Fruit fly (Drosophila melanogaster) whole organism, embryonic: ENCODE data around the gene Rab40.

Experiments
- Atf-2 ChIP-seq: fragments of 200-800 bp; sonication (Bioruptor generic); optimal IDR thresholded peaks from 2 replicates; lab custom pipeline; 2016; ENCODE audit warnings: missing biosample characterization, missing genetic modification characterization
- Atf3 ChIP-seq: fragments of 200-800 bp; sonication (Bioruptor generic); optimal IDR thresholded peaks from 3 replicates; lab custom pipeline; 2016; ENCODE audit warnings: missing biosample characterization, missing genetic modification characterization
- Atf6 ChIP-seq: fragments of 200-800 bp; sonication (Bioruptor generic); IDR thresholded peaks from 2 replicates; pipeline ENCODE4 v1.3.6; 2022; ENCODE audit warnings: missing biosample characterization, missing genetic modification characterization
- Blimp-1 ChIP-seq: fragments of 200-800 bp; sonication (Bioruptor generic); optimal IDR thresholded peaks from 3 replicates; lab custom pipeline; 2018; ENCODE audit warnings: missing biosample characterization, missing genetic modification characterization, mild to moderate bottlenecking, moderate library complexity, missing genetic modification reagents
- CG10431 ChIP-seq: fragments of 200-800 bp; sonication (Bioruptor generic); optimal IDR thresholded peaks from 3 replicates; lab custom pipeline; 2018; ENCODE audit warnings: missing biosample characterization, mild to moderate bottlenecking, missing genetic modification characterization
- CG11247 ChIP-seq: fragments of 200-800 bp; sonication (Bioruptor generic); IDR thresholded peaks from 2 replicates; pipeline ENCODE4 v1.3.6; 2022; ENCODE audit warnings: missing biosample characterization, missing genetic modification characterization
- CG13894 ChIP-seq: fragments of 200-800 bp; sonication (Bioruptor generic); optimal IDR thresholded peaks from 3 replicates; lab custom pipeline; 2018; ENCODE audit warnings: missing biosample characterization, mild to moderate bottlenecking, missing genetic modification characterization, moderate library complexity
- CG15011 ChIP-seq: fragments of 200-800 bp; sonication (Bioruptor generic); optimal IDR thresholded peaks from 3 replicates; lab custom pipeline; 2018; ENCODE audit warnings: missing biosample characterization, mild to moderate bottlenecking, missing genetic modification characterization
- CG15601 ChIP-seq: fragments of 200-800 bp; sonication (Bioruptor generic); optimal IDR thresholded peaks from 3 replicates; lab custom pipeline; 2019; ENCODE audit warnings: missing biosample characterization, mild to moderate bottlenecking, missing genetic modification characterization, moderate library complexity
- CG16779 ChIP-seq: fragments of 200-800 bp; sonication (Bioruptor generic); IDR thresholded peaks from 2 replicates; pipeline ENCODE4 v1.3.6; 2022; ENCODE audit warnings: missing biosample characterization, missing genetic modification characterization
- CG17186 ChIP-seq: fragments of 200-800 bp; sonication (Bioruptor generic); optimal IDR thresholded peaks from 3 replicates; lab custom pipeline; 2017; ENCODE audit warnings: missing biosample characterization, missing genetic modification reagents, missing genetic modification characterization
- CG1832 ChIP-seq: fragments of 200-800 bp; sonication (Bioruptor generic); optimal IDR thresholded peaks from 2 replicates; lab custom pipeline; 2017; ENCODE audit warnings: missing biosample characterization, mild to moderate bottlenecking, missing genetic modification characterization, inconsistent platforms
- CG18476 ChIP-seq: fragments of 200-800 bp; sonication (Bioruptor generic); optimal IDR thresholded peaks from 2 replicates; lab custom pipeline; 2016; ENCODE audit warnings: missing biosample characterization, mild to moderate bottlenecking, missing genetic modification characterization
- CG2199 ChIP-seq: fragments of 200-800 bp; sonication (Bioruptor generic); IDR thresholded peaks from 3 replicates; pipeline ENCODE4 v1.3.6; 2022; ENCODE audit warnings: missing biosample characterization, missing genetic modification characterization
- CG31365 ChIP-seq: fragments of 200-800 bp; sonication (Bioruptor generic); optimal IDR thresholded peaks from 2 replicates; lab custom pipeline; 2018; ENCODE audit warnings: missing biosample characterization, mild to moderate bottlenecking, missing genetic modification characterization
- CG3407 ChIP-seq: fragments of 200-800 bp; sonication (Bioruptor generic); optimal IDR thresholded peaks from 2 replicates; lab custom pipeline; 2018; ENCODE audit warnings: missing biosample characterization, mild to moderate bottlenecking, missing genetic modification characterization
- CG4360 ChIP-seq: fragments of 200-800 bp; sonication (Bioruptor generic); IDR thresholded peaks from 2 replicates; pipeline ENCODE4 v1.3.6; 2022; ENCODE audit warnings: missing biosample characterization, missing genetic modification characterization
- CG5245 ChIP-seq: fragments of 200-800 bp; sonication (Bioruptor generic); optimal IDR thresholded peaks from 3 replicates; lab custom pipeline; 2016; ENCODE audit warnings: missing biosample characterization, missing genetic modification characterization
- CG6654 ChIP-seq: fragments of 200-800 bp; sonication (Bioruptor generic); optimal IDR thresholded peaks from 2 replicates; lab custom pipeline; 2017; ENCODE audit warnings: missing biosample characterization, mild to moderate bottlenecking, missing genetic modification characterization
- CG6689 ChIP-seq: fragments of 200-800 bp; sonication (Bioruptor generic); IDR thresholded peaks from 2 replicates; pipeline ENCODE4 v1.3.6; 2022; ENCODE audit warnings: missing biosample characterization, missing genetic modification characterization
- CG7271 ChIP-seq: fragments of 200-800 bp; sonication (Bioruptor generic); optimal IDR thresholded peaks from 2 replicates; lab custom pipeline; 2018; ENCODE audit warnings: missing biosample characterization, mild to moderate bottlenecking, missing genetic modification characterization, moderate library complexity
- CG8290 ChIP-seq, 3 experiments: fragments of 200-800 bp; sonication (Bioruptor generic); optimal IDR thresholded peaks; 2 replicates each; lab custom pipeline; 2016 to 2019; ENCODE audit warnings: missing biosample characterization in 3 of 3, missing genetic modification characterization in 3 of 3, mild to moderate bottlenecking in 2 of 3, moderate library complexity in 1 of 3
- Deaf1 ChIP-seq: fragments of 200-800 bp; optimal IDR thresholded peaks from 3 replicates; lab custom pipeline; 2019; ENCODE audit warnings: missing biosample characterization, mild to moderate bottlenecking, missing genetic modification characterization, moderate library complexity
- E2f2 ChIP-seq: fragments of 200-800 bp; sonication (Bioruptor generic); IDR thresholded peaks from 2 replicates; pipeline ENCODE4 v1.3.6; 2022; ENCODE audit warnings: missing biosample characterization, missing genetic modification characterization
- Elba2 ChIP-seq: fragments of 200-800 bp; sonication (Bioruptor generic); optimal IDR thresholded peaks from 3 replicates; lab custom pipeline; 2016; ENCODE audit warnings: missing biosample characterization, missing genetic modification characterization
- Fer1 ChIP-seq: fragments of 200-800 bp; sonication (Bioruptor generic); optimal IDR thresholded peaks from 2 replicates; lab custom pipeline; 2017; ENCODE audit warnings: missing biosample characterization, mild to moderate bottlenecking, missing genetic modification characterization
- Fer2 ChIP-seq: fragments of 200-800 bp; sonication (Bioruptor generic); optimal IDR thresholded peaks from 2 replicates; lab custom pipeline; 2018; ENCODE audit warnings: missing biosample characterization, mild to moderate bottlenecking, missing genetic modification characterization, moderate library complexity
- Hmr ChIP-seq: fragments of 200-800 bp; sonication (Bioruptor generic); optimal IDR thresholded peaks from 3 replicates; lab custom pipeline; 2017; ENCODE audit warnings: mild to moderate bottlenecking, missing biosample characterization, missing genetic modification reagents, missing genetic modification characterization
- Hmx ChIP-seq: fragments of 200-800 bp; sonication (Bioruptor generic); optimal IDR thresholded peaks from 2 replicates; lab custom pipeline; 2016; ENCODE audit warnings: missing biosample characterization, missing genetic modification characterization
- Lhr ChIP-seq: fragments of 200-800 bp; sonication (Bioruptor generic); optimal IDR thresholded peaks from 3 replicates; lab custom pipeline; 2017; ENCODE audit warnings: mild to moderate bottlenecking, missing biosample characterization, missing genetic modification reagents, missing genetic modification characterization
- Myb ChIP-seq: fragments of 200-800 bp; sonication (Bioruptor generic); optimal IDR thresholded peaks from 2 replicates; lab custom pipeline; 2016; ENCODE audit warnings: missing biosample characterization, missing genetic modification characterization
- Nf-YA ChIP-seq: fragments of 200-800 bp; sonication (Bioruptor generic); IDR thresholded peaks from 2 replicates; pipeline ENCODE4 v1.3.6; 2022; ENCODE audit warnings: missing biosample characterization, missing genetic modification characterization
- Oli ChIP-seq: fragments of 200-800 bp; sonication (Bioruptor generic); optimal IDR thresholded peaks from 2 replicates; lab custom pipeline; 2018; ENCODE audit warnings: missing biosample characterization, mild to moderate bottlenecking, missing genetic modification characterization, moderate library complexity
- Opbp ChIP-seq: fragments of 200-800 bp; sonication (Bioruptor generic); IDR thresholded peaks from 3 replicates; pipeline ENCODE4 v1.3.6; 2022; ENCODE audit warnings: missing biosample characterization, missing genetic modification characterization; ENCODE audit not compliant: partially characterized antibody
- Ptx1 ChIP-seq: fragments of 200-800 bp; sonication (Bioruptor generic); IDR thresholded peaks from 2 replicates; pipeline ENCODE4 v1.3.6; 2022; ENCODE audit warnings: missing biosample characterization, missing genetic modification characterization
- Xbp1 ChIP-seq: fragments of 200-800 bp; sonication (Bioruptor generic); optimal IDR thresholded peaks from 3 replicates; lab custom pipeline; 2016; ENCODE audit warnings: missing biosample characterization, mild to moderate bottlenecking, missing genetic modification characterization
- ac ChIP-seq: fragments of 200-800 bp; sonication (Bioruptor generic); optimal IDR thresholded peaks from 3 replicates; lab custom pipeline; 2017; ENCODE audit warnings: missing biosample characterization, mild to moderate bottlenecking, missing genetic modification characterization
- aop ChIP-seq: fragments of 200-800 bp; sonication (Bioruptor generic); IDR thresholded peaks from 2 replicates; pipeline ENCODE4 v1.3.6; 2022; ENCODE audit warnings: missing biosample characterization, missing genetic modification characterization
- cwo ChIP-seq: fragments of 200-800 bp; sonication (Bioruptor generic); optimal IDR thresholded peaks from 3 replicates; lab custom pipeline; 2017; ENCODE audit warnings: missing biosample characterization, missing genetic modification characterization, mild to moderate bottlenecking, moderate library complexity, missing genetic modification reagents
- eyg ChIP-seq: fragments of 200-800 bp; sonication (Bioruptor generic); optimal IDR thresholded peaks from 3 replicates; lab custom pipeline; 2016; ENCODE audit warnings: missing biosample characterization, missing genetic modification characterization
- gem ChIP-seq: fragments of 200-800 bp; sonication (Bioruptor generic); optimal IDR thresholded peaks from 2 replicates; lab custom pipeline; 2019; ENCODE audit warnings: missing biosample characterization, mild to moderate bottlenecking, missing genetic modification characterization, moderate library complexity
- grau ChIP-seq: fragments of 200-800 bp; optimal IDR thresholded peaks from 3 replicates; lab custom pipeline; 2019; ENCODE audit warnings: missing biosample characterization, mild to moderate bottlenecking, missing genetic modification characterization, moderate library complexity
- gro ChIP-seq: fragments of 200-800 bp; sonication (Bioruptor generic); optimal IDR thresholded peaks from 2 replicates; lab custom pipeline; 2016; ENCODE audit warnings: missing biosample characterization, missing genetic modification characterization
- oc ChIP-seq: fragments of 200-800 bp; sonication (Bioruptor generic); optimal IDR thresholded peaks from 2 replicates; lab custom pipeline; 2018; ENCODE audit warnings: missing biosample characterization, mild to moderate bottlenecking, missing genetic modification characterization, moderate library complexity
- pb ChIP-seq: fragments of 200-800 bp; sonication (Bioruptor generic); optimal IDR thresholded peaks from 3 replicates; lab custom pipeline; 2016; ENCODE audit warnings: missing biosample characterization, missing genetic modification characterization
- salm ChIP-seq: fragments of 200-800 bp; sonication (Bioruptor generic); optimal IDR thresholded peaks from 2 replicates; lab custom pipeline; 2018; ENCODE audit warnings: missing biosample characterization, mild to moderate bottlenecking, missing genetic modification characterization
- twi ChIP-seq: fragments of 200-800 bp; optimal IDR thresholded peaks from 2 replicates; lab custom pipeline; 2019; ENCODE audit warnings: missing biosample characterization, mild to moderate bottlenecking, missing genetic modification characterization, moderate library complexity
- z ChIP-seq: fragments of 200-800 bp; sonication (Bioruptor generic); IDR thresholded peaks from 3 replicates; pipeline ENCODE4 v1.3.6; 2022; ENCODE audit warnings: missing biosample characterization, missing genetic modification characterization

The Rab40 gene

dm6 chrX:12510750-12511649 is 48.1 kb upstream of the Rab40 start (continued):
- TF ChIP-seq CG15011 (GFP tag; lab: Kevin White, UChicago) (peak; percentile 54), CG4360 (GFP tag; lab: Robert Waterston, UW) (no peak), CG1832 (GFP tag; lab: Kevin White, UChicago) (no peak), CG17186 (GFP tag; lab: Kevin White, UChicago) (no peak), Hmr (GFP tag; lab: Kevin White, UChicago) (peak; percentile 51), CG8290 (GFP tag; optimal IDR thresholded peaks at IDR 0.05; lab: Kevin White, UChicago) (peak; percentile 58), CG8290 (tag; optimal IDR thresholded peaks at IDR 0.05; lab: Kevin White, UChicago) (peak in 1 of 2 experiments; percentile 15), CG6654 (GFP tag; lab: Kevin White, UChicago) (peak; percentile 50), aop (GFP tag; lab: Robert Waterston, UW) (no peak), CG18476 (GFP tag; lab: Kevin White, UChicago) (peak; percentile 67), Lhr (GFP tag; lab: Kevin White, UChicago) (peak; percentile 45), CG5245 (GFP tag; lab: Kevin White, UChicago) (peak; percentile 80), gem (tag; lab: Kevin White, UChicago) (peak; percentile 90), pb (GFP tag; lab: Kevin White, UChicago) (peak; percentile 12), Fer1 (GFP tag; lab: Kevin White, UChicago) (peak; percentile 60), Nf-YA (peak; percentile 45; the same call in 1 of the 2 replicates), E2f2 (GFP tag; lab: Robert Waterston, UW) (peak; percentile 53; the same call in 1 of the 2 replicates), Atf6 (GFP tag; lab: Robert Waterston, UW) (peak; percentile 40; the same call in 1 of the 2 replicates), CG11247 (peak; percentile 51), Deaf1 (tag; lab: Kevin White, UChicago) (no peak), CG2199 (GFP tag; lab: Robert Waterston, UW) (0 out of 3 replicates have a peak, but pooled peaks have one; percentile 31), salm (peak; percentile 52), z (GFP tag; lab: Robert Waterston, UW) (no peak), grau (tag; lab: Kevin White, UChicago) (peak; percentile 53), Ptx1 (GFP tag; lab: Robert Waterston, UW) (peak; percentile 82), CG13894 (tag; lab: Kevin White, UChicago) (peak; percentile 1), Myb (GFP tag; lab: Kevin White, UChicago) (peak; percentile 29), Xbp1 (GFP tag; lab: Kevin White, UChicago) (peak; percentile 69), Atf-2 (peak; percentile 50), Opbp (no peak), ac (GFP tag; lab: Kevin White, UChicago) (no peak), Blimp-1 (GFP tag; lab: Kevin White, UChicago) (peak; percentile 92), CG3407 (GFP tag; lab: Kevin White, UChicago) (peak; percentile 78), CG7271 (tag; lab: Kevin White, UChicago) (no peak), Elba2 (GFP tag; lab: Kevin White, UChicago) (no peak), CG31365 (tag; lab: Kevin White, UChicago) (peak; percentile 12), gro (no peak), CG15601 (tag; lab: Kevin White, UChicago) (peak; percentile 79), Atf3 (GFP tag; lab: Kevin White, UChicago) (peak; percentile 71), Hmx (GFP tag; lab: Kevin White, UChicago) (peak; percentile 45), Fer2 (tag; lab: Kevin White, UChicago) (peak; percentile 45), twi (tag; lab: Kevin White, UChicago) (no peak), CG6689 (peak; percentile 68), eyg (GFP tag; lab: Kevin White, UChicago) (no peak), oc (tag; lab: Kevin White, UChicago) (peak; percentile 84), CG16779 (no peak), CG10431 (GFP tag; lab: Kevin White, UChicago) (peak; percentile 15), Oli (peak; percentile 79), cwo (GFP tag; lab: Kevin White, UChicago) (peak; percentile 88)
